Worm (Caenorhabditis elegans) whole organism, midembryonic: ENCODE measurements around the gene sam-10.

Experiments
- T22C8.4 ChIP-seq: fragments of 200-800 bp; sonication (Bioruptor generic); IDR thresholded peaks from 2 replicates; pipeline ENCODE4 v1.3.6; 2022; ENCODE audit warnings: missing genetic modification characterization, missing compliant biosample characterization
- cog-1 ChIP-seq: sonication (generic microtip); optimal IDR thresholded peaks from 2 replicates; lab custom pipeline; 2016; ENCODE audit warnings: missing genetic modification characterization, missing compliant biosample characterization
- flt-1 ChIP-seq: fragments of 200-800 bp; sonication (Bioruptor generic); IDR thresholded peaks from 2 replicates; pipeline ENCODE4 v1.3.6; 2022; ENCODE audit warnings: missing genetic modification characterization, missing compliant biosample characterization
- klf-2 ChIP-seq: fragments of 200-800 bp; sonication (Bioruptor generic); conservative IDR thresholded peaks from 2 replicates; pipeline ENCODE4 v1.3.6; 2022; ENCODE audit warnings: missing genetic modification reagents, missing genetic modification characterization, missing compliant biosample characterization
- med-1 ChIP-seq: sonication (generic microtip); optimal IDR thresholded peaks from 2 replicates; lab custom pipeline; 2017; ENCODE audit warnings: missing genetic modification characterization, mild to moderate bottlenecking, missing compliant biosample characterization, antibody characterized with exemption, missing genetic modification reagents; ENCODE audit not compliant: insufficient read depth
- ref-1 ChIP-seq: fragments of 200-800 bp; sonication (Bioruptor generic); conservative IDR thresholded peaks from 2 replicates; pipeline ENCODE4 v1.3.6; 2022; ENCODE audit warnings: missing genetic modification reagents, missing genetic modification characterization, missing compliant biosample characterization
- tab-1 ChIP-seq: fragments of 200-800 bp; sonication (Bioruptor generic); IDR thresholded peaks from 2 replicates; pipeline ENCODE4 v1.3.6; 2022; ENCODE audit warnings: missing genetic modification characterization, missing compliant biosample characterization
- ztf-23 ChIP-seq: fragments of 200-800 bp; sonication (Bioruptor generic); IDR thresholded peaks from 2 replicates; pipeline ENCODE4 v1.3.6; 2022; ENCODE audit warnings: missing genetic modification reagents, missing genetic modification characterization, missing compliant biosample characterization
- ztf-29 ChIP-seq: fragments of 200-800 bp; sonication (Bioruptor generic); IDR thresholded peaks from 2 replicates; pipeline ENCODE4 v1.3.6; 2022; ENCODE audit warnings: missing genetic modification reagents, missing genetic modification characterization, missing compliant biosample characterization

Gene sam-10

DNA sequence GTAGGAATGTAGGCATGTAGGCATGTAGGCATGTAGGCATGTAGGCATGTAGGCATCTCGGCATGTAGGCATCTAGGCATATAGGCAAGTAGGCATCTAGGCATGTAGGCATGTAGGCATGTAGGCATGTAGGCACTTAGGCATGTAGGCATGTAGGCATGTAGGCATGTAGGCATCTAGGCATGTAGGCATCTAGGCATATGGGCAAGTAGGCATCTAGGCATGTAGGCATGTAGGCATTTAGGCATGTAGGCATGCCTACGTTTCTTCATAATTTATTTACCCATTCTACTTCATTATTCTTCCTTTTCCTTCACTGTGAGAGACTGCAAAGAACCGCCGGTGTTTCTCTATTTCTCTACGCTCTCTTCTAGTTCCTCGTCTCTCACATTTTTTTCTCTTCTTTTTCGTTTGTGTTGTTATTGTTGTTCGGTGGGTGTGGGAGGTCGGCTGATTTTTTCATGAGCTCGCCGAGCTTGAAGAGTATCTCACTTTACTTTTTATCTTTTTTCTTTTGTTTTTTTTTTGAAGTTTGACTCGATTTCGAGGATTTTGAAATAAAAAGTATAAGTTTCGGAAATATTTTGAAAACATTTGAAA, 25.9 kb downstream of the sam-10 start:
- TF ChIP-seq ref-1, result no peak
- TF ChIP-seq ztf-23 (GFP tag; lab: Robert Waterston, UW), result no peak
- no peak for TF ChIP-seq klf-2 (GFP tag; lab: Robert Waterston, UW)
- no peak for TF ChIP-seq tab-1 (GFP tag; lab: Robert Waterston, UW)
- no peak for TF ChIP-seq ztf-29 (GFP tag; lab: Robert Waterston, UW)
- no peak for TF ChIP-seq flt-1 (GFP tag; lab: Robert Waterston, UW)
- TF ChIP-seq med-1 (GFP tag; lab: Kevin White, UChicago), result no peak
- no peak for TF ChIP-seq cog-1
- TF ChIP-seq T22C8.4 (GFP tag; lab: Robert Waterston, UW), result no peak

DNA sequence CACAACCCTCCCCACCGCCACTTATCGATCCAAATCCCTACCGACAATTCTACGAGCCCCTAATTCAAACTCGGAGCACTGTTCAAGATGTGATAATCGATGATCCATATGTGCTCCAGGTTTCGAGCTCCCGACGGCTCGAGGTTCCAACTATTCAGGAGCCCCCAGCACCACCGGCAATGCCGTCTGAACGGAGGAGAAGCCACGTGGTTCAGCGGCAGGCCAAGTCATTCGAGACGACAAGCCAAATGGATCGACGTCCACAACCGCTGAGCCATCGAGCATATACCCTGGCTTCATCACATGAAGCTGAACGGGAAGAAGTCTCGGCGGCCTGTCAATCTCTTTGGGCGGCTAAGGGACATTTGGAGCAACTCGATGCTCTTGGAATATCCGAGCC, 29.7 kb downstream of the sam-10 start:
- TF ChIP-seq ztf-23 (GFP tag; lab: Robert Waterston, UW) (no peak), cog-1 (no peak), med-1 (GFP tag; lab: Kevin White, UChicago) (no peak), tab-1 (GFP tag; lab: Robert Waterston, UW) (no peak), flt-1 (GFP tag; lab: Robert Waterston, UW) (no peak), ref-1 (no peak), klf-2 (GFP tag; lab: Robert Waterston, UW) (no peak), T22C8.4 (GFP tag; lab: Robert Waterston, UW) (no peak), ztf-29 (GFP tag; lab: Robert Waterston, UW) (no peak)

DNA sequence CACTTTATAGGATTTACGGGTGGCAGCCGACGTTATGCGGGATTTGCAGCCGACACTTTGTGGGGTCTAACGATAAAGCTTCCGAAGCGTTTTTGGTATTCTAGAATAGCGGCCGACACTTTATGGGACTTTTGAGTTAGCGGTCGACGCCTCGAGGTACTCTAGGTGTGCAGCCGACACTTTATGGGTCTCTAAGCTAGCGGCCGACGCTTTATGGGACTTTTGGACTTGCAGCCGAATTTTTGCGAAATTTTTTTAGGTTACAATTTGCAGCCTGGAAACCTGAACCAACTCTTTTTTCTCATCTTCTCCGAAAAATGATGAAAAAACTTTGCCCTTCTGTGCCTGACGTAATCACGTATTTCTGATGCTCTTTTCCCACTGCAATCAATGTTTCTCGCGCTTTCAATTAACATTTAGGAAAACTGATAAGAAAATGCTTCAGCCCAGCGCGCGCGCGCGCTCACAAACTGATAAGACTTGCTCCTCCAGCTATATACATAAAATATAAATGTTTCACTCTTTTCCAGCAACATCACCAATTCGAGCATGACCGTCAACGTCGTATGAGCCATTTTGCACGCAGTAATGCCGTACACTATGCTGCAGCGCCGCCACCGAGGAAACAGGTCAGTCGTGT, 31.0 kb downstream of the sam-10 start:
- TF ChIP-seq med-1 (GFP tag; lab: Kevin White, UChicago), result no peak
- no peak for TF ChIP-seq cog-1
- no peak for TF ChIP-seq klf-2 (GFP tag; lab: Robert Waterston, UW)
- TF ChIP-seq T22C8.4 (GFP tag; lab: Robert Waterston, UW), result no peak
- no peak for TF ChIP-seq tab-1 (GFP tag; lab: Robert Waterston, UW)
- TF ChIP-seq ref-1, result no peak
- TF ChIP-seq flt-1 (GFP tag; lab: Robert Waterston, UW), result no peak

DNA sequence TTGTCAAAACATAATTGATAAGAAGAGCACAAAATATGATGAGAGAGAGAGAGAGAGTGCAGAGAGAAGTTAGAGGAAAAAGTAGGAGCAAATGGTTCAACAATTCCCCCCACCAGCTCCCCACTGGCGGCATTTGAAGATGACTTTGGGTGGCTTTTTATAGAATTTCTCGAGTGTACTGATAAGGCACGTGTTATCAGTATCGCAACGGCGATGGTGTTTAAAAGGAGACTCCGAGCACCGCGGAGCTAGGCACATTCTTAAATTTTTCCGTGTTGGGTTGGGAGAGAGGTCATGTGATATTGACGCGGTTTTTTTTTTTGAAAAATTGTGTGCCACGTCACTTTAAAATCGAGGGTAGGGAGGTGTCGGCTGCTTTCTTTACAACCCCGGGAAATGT, 31.8 kb downstream of the sam-10 start:
- TF ChIP-seq ztf-29 (GFP tag; lab: Robert Waterston, UW) (no peak), flt-1 (GFP tag; lab: Robert Waterston, UW) (no peak), T22C8.4 (GFP tag; lab: Robert Waterston, UW) (no peak), ztf-23 (GFP tag; lab: Robert Waterston, UW) (no peak), med-1 (GFP tag; lab: Kevin White, UChicago) (no peak), cog-1 (no peak), tab-1 (GFP tag; lab: Robert Waterston, UW) (no peak), ref-1 (no peak), klf-2 (GFP tag; lab: Robert Waterston, UW) (no peak)

- no peak for TF ChIP-seq ref-1
- no peak for TF ChIP-seq ztf-23 (GFP tag; lab: Robert Waterston, UW)
- TF ChIP-seq klf-2 (GFP tag; lab: Robert Waterston, UW), result no peak
- TF ChIP-seq tab-1 (GFP tag; lab: Robert Waterston, UW), result no peak
- no peak for TF ChIP-seq med-1 (GFP tag; lab: Kevin White, UChicago)
Measured at ce11 chrII:13297935-13298334, 32.4 kb downstream of the sam-10 start.

DNA sequence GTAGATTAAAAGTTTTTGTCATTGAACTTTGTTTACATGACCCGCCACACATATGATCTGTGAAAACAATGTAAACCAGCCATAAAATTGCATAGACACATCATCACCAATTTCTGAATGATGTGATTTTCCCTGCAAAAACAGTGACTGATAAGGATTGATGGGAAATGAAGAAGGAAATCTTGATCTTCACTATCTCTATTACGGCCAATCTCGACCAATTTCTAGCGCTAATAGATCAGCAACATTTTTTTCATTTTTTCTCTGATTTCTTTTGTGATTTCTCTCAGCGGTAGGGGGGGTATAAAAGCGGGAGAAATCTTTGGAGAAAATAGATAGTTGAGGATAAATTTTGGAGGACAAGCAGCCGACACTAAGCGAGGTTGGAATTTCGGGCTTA, 33.0 kb downstream of the sam-10 start:
- TF ChIP-seq flt-1 (GFP tag; lab: Robert Waterston, UW) (no peak), klf-2 (GFP tag; lab: Robert Waterston, UW) (no peak)

ce11 chrII:13293502-13293901, 36.8 kb downstream of the sam-10 start:
- TF ChIP-seq med-1 (GFP tag; lab: Kevin White, UChicago) (no peak), ztf-29 (GFP tag; lab: Robert Waterston, UW) (no peak), ztf-23 (GFP tag; lab: Robert Waterston, UW) (no peak), ref-1 (no peak), cog-1 (no peak), T22C8.4 (GFP tag; lab: Robert Waterston, UW) (no peak), klf-2 (GFP tag; lab: Robert Waterston, UW) (no peak), tab-1 (GFP tag; lab: Robert Waterston, UW) (no peak), flt-1 (GFP tag; lab: Robert Waterston, UW) (no peak)

DNA sequence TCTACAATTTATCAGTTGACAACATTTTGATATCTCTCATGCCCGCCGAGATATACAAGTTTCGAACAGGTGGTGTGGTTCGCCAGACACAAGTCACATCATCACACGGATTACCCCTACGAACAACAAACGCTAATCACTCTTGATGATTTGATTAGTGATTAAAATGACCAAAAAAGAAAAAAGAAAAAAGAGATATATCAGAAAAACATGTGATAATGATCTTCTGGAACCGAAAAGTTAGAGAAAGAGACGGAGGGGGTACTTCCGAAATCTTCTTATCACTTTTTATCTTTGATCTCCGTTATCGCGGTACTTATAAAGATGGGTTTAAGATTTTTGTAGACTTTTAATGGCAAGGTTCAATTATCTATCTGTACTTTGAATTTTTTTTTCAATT, 37.4 kb downstream of the sam-10 start:
- TF ChIP-seq ztf-23 (GFP tag; lab: Robert Waterston, UW) (no peak), klf-2 (GFP tag; lab: Robert Waterston, UW) (no peak), med-1 (GFP tag; lab: Kevin White, UChicago) (no peak), ztf-29 (GFP tag; lab: Robert Waterston, UW) (no peak), flt-1 (GFP tag; lab: Robert Waterston, UW) (no peak), tab-1 (GFP tag; lab: Robert Waterston, UW) (no peak), ref-1 (no peak), cog-1 (no peak), T22C8.4 (GFP tag; lab: Robert Waterston, UW) (no peak)

ce11 chrII:13291406-13292124, 38.8 kb downstream of the sam-10 start:
- TF ChIP-seq cog-1, result peak; percentile 37
- peak; percentile 43; the same call in 1 of the 2 replicates for TF ChIP-seq tab-1 (GFP tag; lab: Robert Waterston, UW)
- TF ChIP-seq ref-1, result no peak
- no peak for TF ChIP-seq med-1 (GFP tag; lab: Kevin White, UChicago)
- peak; percentile 66; the same call in 1 of the 2 replicates for TF ChIP-seq ztf-23 (GFP tag; lab: Robert Waterston, UW)
- no peak for TF ChIP-seq klf-2 (GFP tag; lab: Robert Waterston, UW)
